Fruit fly (Drosophila melanogaster) whole organism, pupa: Measurements from ENCODE around the gene CG17764.

ENCODE experiments used
- CG10348 ChIP-seq: fragments of 200-800 bp; sonication (Bioruptor generic); IDR thresholded peaks from 2 replicates; pipeline ENCODE4 v1.3.6; 2022; ENCODE audit warnings: missing biosample characterization, missing genetic modification characterization
- CG12605 ChIP-seq: fragments of 200-800 bp; sonication (Bioruptor generic); IDR thresholded peaks from 2 replicates; pipeline ENCODE4 v1.3.6; 2022; ENCODE audit warnings: missing biosample characterization, missing genetic modification characterization
- CG13204 ChIP-seq: fragments of 200-800 bp; sonication (Bioruptor generic); optimal IDR thresholded peaks from 2 replicates; lab custom pipeline; 2018; ENCODE audit warnings: missing biosample characterization, mild to moderate bottlenecking, missing genetic modification characterization, moderate library complexity
- CG14655 ChIP-seq: fragments of 200-800 bp; sonication (Bioruptor generic); optimal IDR thresholded peaks from 3 replicates; lab custom pipeline; 2017; ENCODE audit warnings: mild to moderate bottlenecking, missing biosample characterization, missing genetic modification reagents, missing genetic modification characterization
- CG15710 ChIP-seq: fragments of 200-800 bp; sonication (Bioruptor generic); optimal IDR thresholded peaks from 2 replicates; lab custom pipeline; 2018; ENCODE audit warnings: missing biosample characterization, mild to moderate bottlenecking, missing genetic modification characterization, moderate library complexity
- CG17806 ChIP-seq: fragments of 200-800 bp; sonication (Bioruptor generic); optimal IDR thresholded peaks from 2 replicates; lab custom pipeline; 2018; ENCODE audit warnings: missing biosample characterization, mild to moderate bottlenecking, missing genetic modification characterization, moderate library complexity
- CG32121 ChIP-seq: fragments of 200-800 bp; sonication (Bioruptor generic); IDR thresholded peaks from 2 replicates; pipeline ENCODE4 v1.3.6; 2022; ENCODE audit warnings: missing biosample characterization, missing genetic modification characterization
- CG34367 ChIP-seq: fragments of 200-800 bp; sonication (Bioruptor generic); optimal IDR thresholded peaks from 2 replicates; lab custom pipeline; 2018; ENCODE audit warnings: missing biosample characterization, mild to moderate bottlenecking, missing genetic modification characterization
- CG4496 ChIP-seq: fragments of 200-800 bp; sonication (Bioruptor generic); IDR thresholded peaks from 3 replicates; pipeline ENCODE4 v1.3.6; 2022; ENCODE audit warnings: missing biosample characterization, missing genetic modification characterization
- CG8159 ChIP-seq: fragments of 200-800 bp; sonication (Bioruptor generic); optimal IDR thresholded peaks from 3 replicates; lab custom pipeline; 2018; ENCODE audit warnings: missing biosample characterization, mild to moderate bottlenecking, missing genetic modification characterization, moderate library complexity
- CG8301 ChIP-seq: fragments of 200-800 bp; sonication (Bioruptor generic); optimal IDR thresholded peaks from 2 replicates; lab custom pipeline; 2018; ENCODE audit warnings: missing biosample characterization, mild to moderate bottlenecking, missing genetic modification characterization
- CG9948 ChIP-seq: fragments of 200-800 bp; sonication (Bioruptor generic); optimal IDR thresholded peaks from 2 replicates; lab custom pipeline; 2018; ENCODE audit warnings: missing biosample characterization, mild to moderate bottlenecking, missing genetic modification characterization, moderate library complexity
- D1 ChIP-seq: fragments of 200-800 bp; sonication (Bioruptor generic); optimal IDR thresholded peaks from 2 replicates; lab custom pipeline; 2018; ENCODE audit warnings: missing biosample characterization, mild to moderate bottlenecking, missing genetic modification characterization, moderate library complexity
- EcR ChIP-seq: fragments of 200-800 bp; sonication (Bioruptor generic); optimal IDR thresholded peaks from 3 replicates; lab custom pipeline; 2019; ENCODE audit warnings: missing biosample characterization, missing genetic modification characterization, mild to moderate bottlenecking, moderate library complexity, missing genetic modification reagents
- Ets98B ChIP-seq: fragments of 200-800 bp; sonication (Bioruptor generic); IDR thresholded peaks from 2 replicates; pipeline ENCODE4 v1.3.6; 2022; ENCODE audit warnings: missing biosample characterization, missing genetic modification characterization
- Pif1A ChIP-seq: fragments of 200-800 bp; sonication (Bioruptor generic); optimal IDR thresholded peaks from 3 replicates; lab custom pipeline; 2016; ENCODE audit warnings: missing biosample characterization, missing genetic modification characterization
- Pif1B ChIP-seq: fragments of 200-800 bp; sonication (Bioruptor generic); optimal IDR thresholded peaks from 3 replicates; lab custom pipeline; 2016; ENCODE audit warnings: missing biosample characterization, missing genetic modification characterization
- Snoo ChIP-seq: fragments of 200-800 bp; sonication (Bioruptor generic); optimal IDR thresholded peaks from 3 replicates; lab custom pipeline; 2017; ENCODE audit warnings: missing biosample characterization, mild to moderate bottlenecking, missing genetic modification characterization, inconsistent platforms
- fd96Ca ChIP-seq: fragments of 200-800 bp; sonication (Bioruptor generic); IDR thresholded peaks from 3 replicates; pipeline ENCODE4 v1.3.6; 2022; ENCODE audit warnings: missing biosample characterization, missing genetic modification characterization
- gl ChIP-seq: fragments of 200-800 bp; sonication (Bioruptor generic); optimal IDR thresholded peaks from 2 replicates; lab custom pipeline; 2018; ENCODE audit warnings: missing biosample characterization, mild to moderate bottlenecking, missing genetic modification characterization
- rn ChIP-seq: fragments of 200-800 bp; sonication (Bioruptor generic); IDR thresholded peaks from 2 replicates; pipeline ENCODE4 v1.3.6; 2022; ENCODE audit warnings: missing biosample characterization, missing genetic modification characterization

CG17764 gene

dm6 chrX:5332259-5332862 is 25.1 kb upstream of the CG17764 start, which contains the start of gene CanB:
TSS of gene CanB (plus strand) at chrX:5332499.
- TF ChIP-seq D1 (no peak), CG12605 (GFP tag; lab: Robert Waterston, UW) (0 out of 2 replicates have a peak, but pooled peaks have one; percentile 22), Snoo (tag; lab: Kevin White, UChicago) (no peak), CG4496 (GFP tag; lab: Robert Waterston, UW) (peak; percentile 75), CG13204 (no peak)

- TF ChIP-seq gl (tag; lab: Kevin White, UChicago) (no peak), Snoo (tag; lab: Kevin White, UChicago) (peak; percentile 19), D1 (no peak), CG14655 (GFP tag; lab: Kevin White, UChicago) (no peak), CG10348 (GFP tag; lab: Robert Waterston, UW) (no peak), fd96Ca (peak; percentile 53; the same call in 1 of the 3 replicates), CG17806 (tag; lab: Kevin White, UChicago) (no peak), CG34367 (tag; lab: Kevin White, UChicago) (no peak), EcR (GFP tag; lab: Kevin White, UChicago) (no peak), rn (GFP tag; lab: Robert Waterston, UW) (no peak), CG13204 (no peak), CG4496 (GFP tag; lab: Robert Waterston, UW) (peak; percentile 54; the same call in 1 of the 3 replicates), Pif1B (GFP tag; lab: Kevin White, UChicago) (no peak), CG8159 (tag; lab: Kevin White, UChicago) (peak; percentile 33), CG12605 (GFP tag; lab: Robert Waterston, UW) (no peak), CG8301 (tag; lab: Kevin White, UChicago) (peak; percentile 14), Pif1A (GFP tag; lab: Kevin White, UChicago) (no peak), CG32121 (GFP tag; lab: Robert Waterston, UW) (peak; percentile 40; the same call in 1 of the 2 replicates), CG15710 (no peak), Ets98B (GFP tag; lab: Robert Waterston, UW) (peak; percentile 2; the same call in 1 of the 2 replicates)
Measured at dm6 chrX:5329266-5329898, 22.2 kb upstream of the CG17764 start, which contains the start of the genes CG3309 and XRCC1. TSS of gene CG3309 (minus strand) at chrX:5329347. TSS of gene XRCC1 (plus strand) at chrX:5329876.

- TF ChIP-seq Pif1A (GFP tag; lab: Kevin White, UChicago) (no peak), EcR (GFP tag; lab: Kevin White, UChicago) (no peak)
- TF ChIP-seq, all 21 proteins: peak for 0
Measured at dm6 chrX:5323636-5324035, 16.4 kb upstream of the CG17764 start, which contains the start of gene Mcm3. TSS of gene Mcm3 (plus strand) at chrX:5323855.

dm6 chrX:5322459-5322883 is 15.3 kb upstream of the CG17764 start, which contains the start of gene Rnp4F:
TSS of gene Rnp4F (minus strand) at chrX:5322696.
- TF ChIP-seq CG34367 (tag; lab: Kevin White, UChicago): peak; percentile 58
- TF ChIP-seq CG8301 (tag; lab: Kevin White, UChicago): no peak
- TF ChIP-seq CG13204: no peak
- peak; percentile 72 for TF ChIP-seq CG15710
- TF ChIP-seq CG9948: peak; percentile 51
- TF ChIP-seq CG17806 (tag; lab: Kevin White, UChicago): peak; percentile 50
- TF ChIP-seq CG10348 (GFP tag; lab: Robert Waterston, UW): no peak
- TF ChIP-seq CG32121 (GFP tag; lab: Robert Waterston, UW): peak; percentile 63
- no peak for TF ChIP-seq rn (GFP tag; lab: Robert Waterston, UW)
- no peak for TF ChIP-seq CG14655 (GFP tag; lab: Kevin White, UChicago)
- TF ChIP-seq Snoo (tag; lab: Kevin White, UChicago): peak; percentile 72
- peak; percentile 60 for TF ChIP-seq Ets98B (GFP tag; lab: Robert Waterston, UW)
- TF ChIP-seq CG4496 (GFP tag; lab: Robert Waterston, UW): peak; percentile 84; the same call in 2 of the 3 replicates
- peak; percentile 54 for TF ChIP-seq CG8159 (tag; lab: Kevin White, UChicago)
- TF ChIP-seq CG12605 (GFP tag; lab: Robert Waterston, UW): peak; percentile 54
- TF ChIP-seq gl (tag; lab: Kevin White, UChicago): peak; percentile 47
- no peak for TF ChIP-seq D1
- TF ChIP-seq EcR (GFP tag; lab: Kevin White, UChicago): no peak
- TF ChIP-seq Pif1A (GFP tag; lab: Kevin White, UChicago): no peak
- no peak for TF ChIP-seq Pif1B (GFP tag; lab: Kevin White, UChicago)
- TF ChIP-seq fd96Ca: peak; percentile 79

- no peak for TF ChIP-seq Ets98B (GFP tag; lab: Robert Waterston, UW)
Measured at dm6 chrX:5317170-5317569, 10.0 kb upstream of the CG17764 start, which contains the start of the genes CG15930 and Sas10. TSS of gene CG15930 (minus strand) at chrX:5317295. TSS of gene Sas10 (plus strand) at chrX:5317409.

dm6 chrX:5312958-5313357 is 5.7 kb upstream of the CG17764 start, which contains the start of gene CG4198:
TSS of gene CG4198 (plus strand) at chrX:5313258.
- TF ChIP-seq fd96Ca: no peak
- no peak for TF ChIP-seq CG8301 (tag; lab: Kevin White, UChicago)
- TF ChIP-seq CG14655 (GFP tag; lab: Kevin White, UChicago): no peak
- TF ChIP-seq rn (GFP tag; lab: Robert Waterston, UW): no peak
- no peak for TF ChIP-seq CG17806 (tag; lab: Kevin White, UChicago)
- no peak for TF ChIP-seq gl (tag; lab: Kevin White, UChicago)
- TF ChIP-seq CG32121 (GFP tag; lab: Robert Waterston, UW): no peak
- no peak for TF ChIP-seq CG4496 (GFP tag; lab: Robert Waterston, UW)
- no peak for TF ChIP-seq Pif1B (GFP tag; lab: Kevin White, UChicago)
- TF ChIP-seq CG10348 (GFP tag; lab: Robert Waterston, UW): no peak
- TF ChIP-seq CG34367 (tag; lab: Kevin White, UChicago): no peak
- TF ChIP-seq D1: no peak
- TF ChIP-seq Ets98B (GFP tag; lab: Robert Waterston, UW): no peak
- TF ChIP-seq CG13204: no peak
- no peak for TF ChIP-seq EcR (GFP tag; lab: Kevin White, UChicago)
- TF ChIP-seq, all 21 proteins: peak for 0
